Fruit fly (Drosophila melanogaster): ENCODE data around the gene Cpr78Cb.

Cpr78Cb gene

dm6 chr3L:21254524-21254972 lies 39.7 kb upstream of the Cpr78Cb start:
- TF ChIP-seq Hr83 (GFP tag; optimal IDR thresholded peaks at IDR 0.05; ENCODE audit: poor library complexity, severe bottlenecking) = peak; percentile 74
- peak; percentile 18 for TF ChIP-seq HLH106 (tag; optimal IDR thresholded peaks at IDR 0.05)
- peak; percentile 37 for TF ChIP-seq jim (GFP tag; optimal IDR thresholded peaks at IDR 0.05)
- no peak for TF ChIP-seq CrebA (GFP tag; optimal IDR thresholded peaks at IDR 0.05; ENCODE audit: borderline replicate concordance)

- TF ChIP-seq Dif (GFP tag; optimal IDR thresholded peaks at IDR 0.05; ENCODE audit: partially characterized antibody) = no peak
- TF ChIP-seq psq (GFP tag; optimal IDR thresholded peaks at IDR 0.05) = no peak
- TF ChIP-seq fru (GFP tag; optimal IDR thresholded peaks at IDR 0.05) = peak; percentile 50
- peak; percentile 11 for TF ChIP-seq br (GFP tag; optimal IDR thresholded peaks at IDR 0.05)
- TF ChIP-seq Myc (optimal IDR thresholded peaks at IDR 0.05) = no peak
- peak; percentile 58 for TF ChIP-seq HLH106 (tag; optimal IDR thresholded peaks at IDR 0.05)
- no peak for TF ChIP-seq N (GFP tag; optimal IDR thresholded peaks at IDR 0.05)
- TF ChIP-seq CG32264 (GFP tag; optimal IDR thresholded peaks at IDR 0.05) = no peak
- TF ChIP-seq Hr78 (GFP tag; optimal IDR thresholded peaks at IDR 0.05) = no peak
- TF ChIP-seq jim (GFP tag; optimal IDR thresholded peaks at IDR 0.05) = no peak
- TF ChIP-seq Vsx2 (GFP tag; optimal IDR thresholded peaks at IDR 0.05; ENCODE audit: partially characterized antibody) = no peak
- peak; percentile 30 for TF ChIP-seq Hnf4 (GFP tag; optimal IDR thresholded peaks at IDR 0.05)
- TF ChIP-seq Dfd (GFP tag; optimal IDR thresholded peaks at IDR 0.05) = no peak
- TF ChIP-seq usp (GFP tag; optimal IDR thresholded peaks at IDR 0.05) = no peak
- TF ChIP-seq CG9705 (GFP tag; optimal IDR thresholded peaks at IDR 0.05) = peak; percentile 9
- peak; percentile 22 for TF ChIP-seq tai (GFP tag; optimal IDR thresholded peaks at IDR 0.05)
- no peak for TF ChIP-seq dsf (GFP tag; optimal IDR thresholded peaks at IDR 0.05; ENCODE audit: borderline replicate concordance)
- peak; percentile 34 for TF ChIP-seq ey (GFP tag; optimal IDR thresholded peaks at IDR 0.05)
- TF ChIP-seq dmrt93B (GFP tag; optimal IDR thresholded peaks at IDR 0.05) = no peak
- TF ChIP-seq h (GFP tag; optimal IDR thresholded peaks at IDR 0.05) = peak; percentile 61
- TF ChIP-seq foxo (GFP tag; optimal IDR thresholded peaks at IDR 0.05) = peak in 1 of 2 experiments; percentile 52
- no peak for TF ChIP-seq Abd-B (GFP tag; optimal IDR thresholded peaks at IDR 0.05)
- TF ChIP-seq OdsH (GFP tag; optimal IDR thresholded peaks at IDR 0.05) = no peak
- TF ChIP-seq Rel (GFP tag; optimal IDR thresholded peaks at IDR 0.05) = no peak
- TF ChIP-seq Rel (tag; optimal IDR thresholded peaks at IDR 0.05) = peak; percentile 5
- no peak for TF ChIP-seq pan (optimal IDR thresholded peaks at IDR 0.05)
- TF ChIP-seq rgr (GFP tag; optimal IDR thresholded peaks at IDR 0.05) = peak; percentile 45
- no peak for TF ChIP-seq GATAd (GFP tag; optimal IDR thresholded peaks at IDR 0.05)
- TF ChIP-seq Mio (GFP tag; optimal IDR thresholded peaks at IDR 0.05) = no peak
- no peak for TF ChIP-seq brk (GFP tag; optimal IDR thresholded peaks at IDR 0.05)
- no peak for TF ChIP-seq lola (GFP tag; optimal IDR thresholded peaks at IDR 0.05)
- no peak for TF ChIP-seq sv (GFP tag; optimal IDR thresholded peaks at IDR 0.05)
- peak; percentile 30 for TF ChIP-seq Sp1 (GFP tag; optimal IDR thresholded peaks at IDR 0.05)
- no peak for TF ChIP-seq sage (GFP tag; optimal IDR thresholded peaks at IDR 0.05)
Observed at dm6 chr3L:21256062-21257023, 37.9 kb upstream of the Cpr78Cb start.

dm6 chr3L:21257731-21258130 lies 36.6 kb upstream of the Cpr78Cb start, which contains the start of gene CG43218:
Gene CG43218 (plus strand): TSS chr3L:21258020.
- TF ChIP-seq Rel (GFP tag; optimal IDR thresholded peaks at IDR 0.05) = no peak
- no peak for TF ChIP-seq Rel (tag; optimal IDR thresholded peaks at IDR 0.05)
- TF ChIP-seq Dif (GFP tag; optimal IDR thresholded peaks at IDR 0.05; ENCODE audit: partially characterized antibody) = no peak
- no peak for TF ChIP-seq N (GFP tag; optimal IDR thresholded peaks at IDR 0.05)
- TF ChIP-seq tai (GFP tag; optimal IDR thresholded peaks at IDR 0.05) = no peak
- no peak for TF ChIP-seq pan (optimal IDR thresholded peaks at IDR 0.05)
- no peak for TF ChIP-seq CG9705 (GFP tag; optimal IDR thresholded peaks at IDR 0.05)

All from whole organism, wandering third instar larva.